Worm (Caenorhabditis elegans): ENCODE results near the gene fbxb-46.
"Not testable (repeated sequence)": the region's sequence is repeated elsewhere in the genome, so short reads cannot be mapped to it uniquely, and the experiment has no call there.

DNA sequence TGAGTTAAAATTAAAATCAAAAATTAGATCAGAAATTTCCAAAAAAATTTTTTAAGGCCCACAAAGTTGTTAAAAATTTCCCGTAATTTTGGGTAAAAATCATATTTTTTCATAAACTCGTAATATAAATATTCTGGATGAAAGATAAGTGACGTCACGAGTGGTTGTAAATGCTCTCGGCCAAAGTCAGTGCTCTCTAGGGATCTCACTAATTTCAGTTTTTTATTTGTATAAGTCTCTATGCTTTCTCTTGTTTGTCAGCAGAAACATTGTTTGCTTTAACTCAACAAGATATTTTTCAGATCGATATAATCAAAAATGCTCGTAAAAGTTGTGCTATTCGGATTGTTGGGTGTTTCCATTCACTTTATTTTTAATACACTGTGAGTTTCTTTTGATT, 27.8 kb downstream of the fbxb-46 start, which contains the start of gene K05F6.4:
- TF ChIP-seq ztf-11 (tag; optimal IDR thresholded peaks at IDR 0.05); unc-39 (tag; optimal IDR thresholded peaks at IDR 0.05); lin-39 (tag; optimal IDR thresholded peaks at IDR 0.05); fos-1 (tag; optimal IDR thresholded peaks at IDR 0.05); ZK337.2 (GFP tag; IDR thresholded peaks at IDR 0.05); tag-97 (GFP tag; IDR thresholded peaks at IDR 0.05); nhr-25 (tag; optimal IDR thresholded peaks at IDR 0.05; ENCODE audit: borderline replicate concordance, insufficient read depth); lin-13 (GFP tag; optimal IDR thresholded peaks at IDR 0.05); mep-1 (tag; optimal IDR thresholded peaks at IDR 0.05): not testable (repeated sequence)

Data from whole organism, L4 larva.